Worm (Caenorhabditis elegans) whole organism, L2 larva: ENCODE measurements around the gene Y53F4B.21.

Source experiments
- ZK546.5 ChIP-seq: sonication (generic microtip); optimal IDR thresholded peaks from 2 replicates; lab custom pipeline; 2017; ENCODE audit warnings: missing biosample characterization, missing genetic modification characterization
- ama-1 ChIP-seq: fragments of 150-350 bp; optimal IDR thresholded peaks from 2 replicates; lab custom pipeline; 2018; ENCODE audit warnings: inconsistent platforms
- elt-3 ChIP-seq: sonication (generic microtip); optimal IDR thresholded peaks from 2 replicates; lab custom pipeline; 2017; ENCODE audit warnings: missing biosample characterization, missing genetic modification characterization
- lin-39 ChIP-seq: fragments of 150-350 bp; optimal IDR thresholded peaks from 2 replicates; lab custom pipeline; 2014; ENCODE audit warnings: missing biosample characterization, missing genetic modification reagents, missing genetic modification characterization
- lsy-2 ChIP-seq, 2 experiments: fragments of 150-350 bp in 1 of 2; sonication (generic microtip) in 1 of 2; optimal IDR thresholded peaks; 2 replicates each; lab custom pipeline; 2014 to 2017; ENCODE audit warnings: missing biosample characterization in 2 of 2, missing genetic modification characterization in 2 of 2
- nhr-11 ChIP-seq: fragments of 150-350 bp; optimal IDR thresholded peaks from 2 replicates; lab custom pipeline; 2014; ENCODE audit warnings: missing biosample characterization, missing genetic modification characterization
- nhr-12 ChIP-seq: fragments of 150-350 bp; optimal IDR thresholded peaks from 2 replicates; lab custom pipeline; 2014; ENCODE audit warnings: missing biosample characterization, missing genetic modification characterization
- nhr-23 ChIP-seq: fragments of 150-350 bp; optimal IDR thresholded peaks from 2 replicates; lab custom pipeline; 2014; ENCODE audit warnings: missing biosample characterization, missing genetic modification reagents, missing genetic modification characterization
- nhr-237 ChIP-seq: fragments of 150-350 bp; optimal IDR thresholded peaks from 2 replicates; lab custom pipeline; 2014; ENCODE audit warnings: missing biosample characterization, missing genetic modification characterization
- nhr-6 ChIP-seq: fragments of 150-350 bp; optimal IDR thresholded peaks from 2 replicates; lab custom pipeline; 2014; ENCODE audit warnings: missing biosample characterization, missing genetic modification characterization

- TF ChIP-seq nhr-12 (no peak), nhr-23 (no peak), lin-39 (tag; lab: Kevin White, UChicago) (no peak), nhr-237 (tag; lab: Kevin White, UChicago) (no peak), ZK546.5 (tag; lab: Kevin White, UChicago) (no peak), ama-1 (no peak), elt-3 (tag; lab: Kevin White, UChicago) (no peak), nhr-11 (tag; lab: Kevin White, UChicago) (no peak), lsy-2 (tag; optimal IDR thresholded peaks at IDR 0.05; lab: Kevin White, UChicago) (no peak), nhr-6 (tag; lab: Kevin White, UChicago) (no peak)
Measured at ce11 chrII:15157880-15158279, 67.9 kb downstream of the Y53F4B.21 start, which contains the start of gene ptr-20.
